Fruit fly (Drosophila melanogaster): Measurements from ENCODE around the gene beat-IIIa.

The beat-IIIa gene

DNA sequence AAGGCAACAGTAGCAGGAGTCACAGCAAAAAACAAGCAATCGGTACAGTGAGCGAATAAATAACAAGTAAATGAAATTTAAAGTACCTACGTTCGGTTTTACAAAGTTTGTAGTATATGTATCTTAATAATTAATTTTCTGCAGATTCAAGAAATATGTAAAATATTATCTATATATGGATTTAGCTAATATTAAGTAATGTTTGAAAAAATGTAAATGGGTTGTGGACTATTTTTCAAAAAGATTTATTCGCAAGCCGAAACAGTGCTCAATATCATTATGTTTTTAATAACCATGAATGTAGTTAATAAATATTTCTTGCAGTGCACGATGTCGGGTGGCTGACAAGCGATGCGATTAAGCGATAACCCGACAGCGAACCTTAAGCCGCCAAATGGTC is 76.2 kb downstream of the beat-IIIa start (continued):
- TF ChIP-seq slbo (GFP tag; IDR thresholded peaks at IDR 0.05) = 0 out of 2 replicates have a peak, but pooled peaks have one; percentile 22
- no peak for TF ChIP-seq Ssrp (tag; optimal IDR thresholded peaks at IDR 0.05)
- TF ChIP-seq CG18764 (GFP tag; optimal IDR thresholded peaks at IDR 0.05) = no peak
- TF ChIP-seq danr (GFP tag; IDR thresholded peaks at IDR 0.05) = no peak
- no peak for TF ChIP-seq Spps (tag; optimal IDR thresholded peaks at IDR 0.05)
- no peak for TF ChIP-seq CG10979 (tag; optimal IDR thresholded peaks at IDR 0.05)
- no peak for TF ChIP-seq Mes4 (GFP tag; optimal IDR thresholded peaks at IDR 0.05)
- peak; percentile 60 for TF ChIP-seq dmrt99B (tag; optimal IDR thresholded peaks at IDR 0.05)
- TF ChIP-seq ci (GFP tag; IDR thresholded peaks at IDR 0.05) = no peak
- TF ChIP-seq sens (GFP tag) = no peak
- no peak for TF ChIP-seq CG32532 (GFP tag; IDR thresholded peaks at IDR 0.05)
- TF ChIP-seq CG16779 (GFP tag; IDR thresholded peaks at IDR 0.05) = no peak
- TF ChIP-seq br (optimal IDR thresholded peaks at IDR 0.05) = no peak
- TF ChIP-seq bsh (GFP tag; optimal IDR thresholded peaks at IDR 0.05) = no peak
- TF ChIP-seq CG9932 (GFP tag; IDR thresholded peaks at IDR 0.05) = no peak
- TF ChIP-seq Hr78 (GFP tag; optimal IDR thresholded peaks at IDR 0.05) = no peak
- no peak for TF ChIP-seq tx (GFP tag; optimal IDR thresholded peaks at IDR 0.05)
- no peak for TF ChIP-seq CG3726 (GFP tag; IDR thresholded peaks at IDR 0.05)
- peak; percentile 42 for TF ChIP-seq nmo (GFP tag; optimal IDR thresholded peaks at IDR 0.05)
- no peak for TF ChIP-seq pzg (GFP tag; optimal IDR thresholded peaks at IDR 0.05)
- TF ChIP-seq prd (optimal IDR thresholded peaks at IDR 0.05) = no peak
- TF ChIP-seq prd (GFP tag; IDR thresholded peaks at IDR 0.05) = no peak; the same call in 2 of the 3 replicates
- TF ChIP-seq Dbx (GFP tag; IDR thresholded peaks at IDR 0.05) = no peak
- no peak for TF ChIP-seq gce (GFP tag; IDR thresholded peaks at IDR 0.05)
- TF ChIP-seq CG31224 (GFP tag; IDR thresholded peaks at IDR 0.05) = no peak
- TF ChIP-seq knrl (GFP tag; IDR thresholded peaks at IDR 0.05; ENCODE audit: partially characterized antibody) = no peak
- TF ChIP-seq fd64A (GFP tag; optimal IDR thresholded peaks at IDR 0.05) = no peak
- TF ChIP-seq Dek (tag; optimal IDR thresholded peaks at IDR 0.05) = no peak
- no peak for TF ChIP-seq z (GFP tag; IDR thresholded peaks at IDR 0.05)
- TF ChIP-seq Hsf (GFP tag; optimal IDR thresholded peaks at IDR 0.05) = no peak
- no peak for TF ChIP-seq run (tag; optimal IDR thresholded peaks at IDR 0.05)
- TF ChIP-seq crol (GFP tag; IDR thresholded peaks at IDR 0.05) = no peak
- no peak for TF ChIP-seq Bteb2 (GFP tag; optimal IDR thresholded peaks at IDR 0.05)
- no peak for TF ChIP-seq Drgx (GFP tag; IDR thresholded peaks at IDR 0.05)
- no peak for TF ChIP-seq CG31365 (tag; optimal IDR thresholded peaks at IDR 0.05)
- TF ChIP-seq CG12299 (tag; optimal IDR thresholded peaks at IDR 0.05) = no peak
- peak; percentile 45 for TF ChIP-seq CG15269 (tag; optimal IDR thresholded peaks at IDR 0.05)
- TF ChIP-seq luna (GFP tag; optimal IDR thresholded peaks at IDR 0.05) = no peak
- TF ChIP-seq CoRest (tag; optimal IDR thresholded peaks at IDR 0.05) = peak; percentile 33
- TF ChIP-seq trh (GFP tag; optimal IDR thresholded peaks at IDR 0.05) = no peak
- TF ChIP-seq Optix (GFP tag; IDR thresholded peaks at IDR 0.05) = no peak
- no peak for TF ChIP-seq ewg (GFP tag; optimal IDR thresholded peaks at IDR 0.05)
- TF ChIP-seq tap (tag; optimal IDR thresholded peaks at IDR 0.05) = no peak
- TF ChIP-seq lov (optimal IDR thresholded peaks at IDR 0.05) = no peak
- no peak for TF ChIP-seq lov (GFP tag; IDR thresholded peaks at IDR 0.05)
- no peak for TF ChIP-seq Doc3 (GFP tag; IDR thresholded peaks at IDR 0.05; ENCODE audit: partially characterized antibody)
- no peak for TF ChIP-seq CG14710 (tag; optimal IDR thresholded peaks at IDR 0.05)
- TF ChIP-seq CG34422 (GFP tag; IDR thresholded peaks at IDR 0.05) = no peak
- no peak for TF ChIP-seq CrebB (tag; optimal IDR thresholded peaks at IDR 0.05)
- TF ChIP-seq CG8281 (tag; optimal IDR thresholded peaks at IDR 0.05) = no peak
- no peak for TF ChIP-seq Camta (GFP tag; optimal IDR thresholded peaks at IDR 0.05)
- no peak for TF ChIP-seq CG32772 (GFP tag; IDR thresholded peaks at IDR 0.05)
- TF ChIP-seq CG11398 (GFP tag; optimal IDR thresholded peaks at IDR 0.05) = no peak
